Worm (Caenorhabditis elegans): ENCODE measurements around the gene mec-9.

DNA sequence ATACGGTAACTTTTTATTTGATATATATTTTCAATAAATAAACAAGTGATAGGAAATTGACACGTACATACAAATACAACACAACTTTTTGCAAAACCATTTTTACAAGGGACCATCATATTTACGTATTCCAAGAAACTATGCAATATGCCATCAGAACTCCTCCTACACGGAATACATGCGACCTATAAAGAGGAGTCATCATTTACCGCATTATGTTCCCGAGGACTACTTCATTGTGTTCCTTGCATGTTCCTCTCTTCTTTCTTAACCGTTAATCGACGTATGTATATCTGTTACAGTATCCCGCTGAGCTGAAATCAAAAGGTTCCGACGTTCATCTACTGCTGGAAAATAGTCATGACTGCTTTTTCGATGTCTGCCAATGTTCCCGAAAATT is 3.5 kb upstream of the mec-9 start, which contains the start of gene C50H2.5:
- TF ChIP-seq lin-15B (tag; optimal IDR thresholded peaks at IDR 0.05) = no peak
- TF ChIP-seq unc-62 (GFP tag; optimal IDR thresholded peaks at IDR 0.05 in 1 of 2) = no peak
- no peak for TF ChIP-seq unc-62 (tag; optimal IDR thresholded peaks at IDR 0.05)
- no peak for TF ChIP-seq pqm-1 (tag; optimal IDR thresholded peaks at IDR 0.05)
- TF ChIP-seq dve-1 (tag; optimal IDR thresholded peaks at IDR 0.05; ENCODE audit: insufficient read depth) = no peak
- no peak for TF ChIP-seq ama-1 (optimal IDR thresholded peaks at IDR 0.05)
- no peak for TF ChIP-seq zag-1 (tag; optimal IDR thresholded peaks at IDR 0.05)
- TF ChIP-seq hlh-30 (tag; optimal IDR thresholded peaks at IDR 0.05; ENCODE audit: insufficient read depth) = no peak

Data from whole organism, L4 larva.